Worm (Caenorhabditis elegans) whole organism, L4 larva: ENCODE data around the gene htp-2.

Experiments
- F26F4.8 ChIP-seq: fragments of 200-800 bp; sonication (Bioruptor generic); conservative IDR thresholded peaks from 2 replicates; pipeline ENCODE4 v1.3.6; 2022; ENCODE audit warnings: missing genetic modification characterization, missing compliant biosample characterization
- F44E2.7 ChIP-seq: fragments of 200-800 bp; sonication (Bioruptor generic); IDR thresholded peaks from 2 replicates; pipeline ENCODE4 v2.1.2; 2022; ENCODE audit warnings: missing genetic modification characterization, missing compliant biosample characterization
- F49E8.2 ChIP-seq: sonication (generic microtip); optimal IDR thresholded peaks from 2 replicates; lab custom pipeline; 2016; ENCODE audit warnings: missing compliant biosample characterization, mild to moderate bottlenecking, missing genetic modification characterization, borderline replicate concordance
- Y48G9A.11 ChIP-seq: fragments of 200-800 bp; sonication (Bioruptor generic); IDR thresholded peaks from 2 replicates; pipeline ENCODE4 v1.3.6; 2022; ENCODE audit warnings: missing genetic modification reagents, missing genetic modification characterization, missing compliant biosample characterization
- Y5F2A.4 ChIP-seq: fragments of 200-800 bp; sonication (Bioruptor generic); optimal IDR thresholded peaks from 2 replicates; lab custom pipeline; 2018; ENCODE audit warnings: mild to moderate bottlenecking, missing genetic modification characterization, missing compliant biosample characterization
- ZK337.2 ChIP-seq: fragments of 200-800 bp; sonication (Bioruptor generic); IDR thresholded peaks from 2 replicates; pipeline ENCODE4 v1.3.6; 2022; ENCODE audit warnings: missing genetic modification reagents, missing genetic modification characterization, missing compliant biosample characterization
- aha-1 ChIP-seq: fragments of 150-350 bp; peaks from one replicate; lab custom pipeline; 2014; ENCODE audit warnings: missing biosample characterization, missing genetic modification characterization
- ama-1 ChIP-seq: fragments of 150-350 bp; optimal IDR thresholded peaks from 2 replicates; lab custom pipeline; 2014; ENCODE audit warnings: inconsistent platforms, mixed read lengths
- ceh-32 ChIP-seq: sonication (generic microtip); optimal IDR thresholded peaks from 2 replicates; lab custom pipeline; 2016; ENCODE audit warnings: mild to moderate bottlenecking, missing genetic modification characterization, missing compliant biosample characterization; ENCODE audit not compliant: poor library complexity
- ceh-82 ChIP-seq: sonication (generic microtip); optimal IDR thresholded peaks from 2 replicates; lab custom pipeline; 2017; ENCODE audit warnings: missing biosample characterization, missing genetic modification characterization
- ctbp-1 ChIP-seq: fragments of 200-800 bp; sonication (Bioruptor generic); IDR thresholded peaks from 2 replicates; pipeline ENCODE4 v1.3.6; 2022; ENCODE audit warnings: missing genetic modification reagents, missing genetic modification characterization, missing compliant biosample characterization
- dmd-9 ChIP-seq: fragments of 200-800 bp; sonication (Bioruptor generic); IDR thresholded peaks from 2 replicates; pipeline ENCODE4 v1.3.6; 2022; ENCODE audit warnings: missing genetic modification reagents, missing genetic modification characterization, missing compliant biosample characterization
- egl-27 ChIP-seq: sonication (generic microtip); optimal IDR thresholded peaks from 3 replicates; lab custom pipeline; 2017; ENCODE audit warnings: missing biosample characterization, missing genetic modification reagents, missing genetic modification characterization
- gei-8 ChIP-seq: fragments of 200-800 bp; sonication (Bioruptor generic); optimal IDR thresholded peaks from 2 replicates; lab custom pipeline; 2018; ENCODE audit warnings: mild to moderate bottlenecking, missing genetic modification characterization, missing compliant biosample characterization
- hif-1 ChIP-seq, 2 experiments: sonication (generic microtip); optimal IDR thresholded peaks; 2 replicates each; lab custom pipeline; 2016 to 2017; ENCODE audit warnings: missing compliant biosample characterization in 2 of 2, missing genetic modification characterization in 2 of 2, missing genetic modification reagents in 2 of 2, missing genotype in 2 of 2, mild to moderate bottlenecking in 1 of 2
- lin-1 ChIP-seq: fragments of 200-800 bp; sonication (Bioruptor generic); IDR thresholded peaks from 2 replicates; pipeline ENCODE4 v1.3.6; 2022; ENCODE audit warnings: missing genetic modification reagents, missing genetic modification characterization, missing compliant biosample characterization
- lin-15B ChIP-seq: fragments of 150-350 bp; sonication (generic microtip); optimal IDR thresholded peaks from 3 replicates; lab custom pipeline; 2014; ENCODE audit warnings: missing biosample characterization, missing genetic modification characterization
- lin-38 ChIP-seq: fragments of 200-800 bp; sonication (Bioruptor generic); IDR thresholded peaks from 2 replicates; pipeline ENCODE4 v1.3.6; 2022; ENCODE audit warnings: missing genetic modification reagents, missing genetic modification characterization, missing compliant biosample characterization
- lsy-2 ChIP-seq, 2 experiments: fragments of 150-350 bp in 1 of 2; sonication (generic microtip) in 1 of 2; optimal IDR thresholded peaks; 2 replicates each; lab custom pipeline; 2014 to 2017; ENCODE audit warnings: missing biosample characterization in 2 of 2, missing genetic modification characterization in 2 of 2
- mes-2 ChIP-seq: sonication (generic microtip); optimal IDR thresholded peaks from 2 replicates; lab custom pipeline; 2016; ENCODE audit warnings: missing genotype, mild to moderate bottlenecking, missing genetic modification characterization, missing compliant biosample characterization; ENCODE audit not compliant: poor library complexity, severe bottlenecking
- nhr-102 ChIP-seq: sonication (generic microtip); optimal IDR thresholded peaks from 2 replicates; lab custom pipeline; 2016; ENCODE audit warnings: mild to moderate bottlenecking, missing genetic modification characterization, moderate library complexity, missing compliant biosample characterization
- nhr-28 ChIP-seq: fragments of 150-350 bp; optimal IDR thresholded peaks from 2 replicates; lab custom pipeline; 2014; ENCODE audit warnings: missing biosample characterization, missing genetic modification characterization
- nhr-42 ChIP-seq: fragments of 200-800 bp; sonication (Bioruptor generic); IDR thresholded peaks from 2 replicates; pipeline ENCODE4 v1.3.6; 2022; ENCODE audit warnings: missing genetic modification characterization, missing compliant biosample characterization
- nhr-76 ChIP-seq: fragments of 150-350 bp; optimal IDR thresholded peaks from 2 replicates; lab custom pipeline; 2014; ENCODE audit warnings: missing biosample characterization, missing genetic modification characterization
- nhr-77 ChIP-seq: fragments of 150-350 bp; optimal IDR thresholded peaks from 2 replicates; lab custom pipeline; 2014; ENCODE audit warnings: missing biosample characterization, missing genetic modification characterization
- pha-4 ChIP-seq, 2 experiments: fragments of 150-350 bp in 1 of 2; fragments of 200-800 bp in 1 of 2; sonication (Bioruptor generic) in 1 of 2; IDR thresholded peaks in 1 of 2; optimal IDR thresholded peaks in 1 of 2; 2 replicates each; pipeline versions ENCODE4 v1.3.6 to Lab custom; 2014 to 2022; ENCODE audit warnings: missing genetic modification characterization in 2 of 2, missing genetic modification reagents in 2 of 2, missing biosample characterization in 1 of 2, missing compliant biosample characterization in 1 of 2
- php-3 ChIP-seq: fragments of 200-800 bp; sonication (Bioruptor generic); IDR thresholded peaks from 2 replicates; pipeline ENCODE4 v1.3.6; 2022; ENCODE audit warnings: missing genetic modification reagents, missing genetic modification characterization, missing compliant biosample characterization
- pqm-1 ChIP-seq: sonication (generic microtip); optimal IDR thresholded peaks from 2 replicates; lab custom pipeline; 2017; ENCODE audit warnings: missing biosample characterization, missing genetic modification characterization
- rbr-2 ChIP-seq: sonication (generic microtip); optimal IDR thresholded peaks from 2 replicates; lab custom pipeline; 2016; ENCODE audit warnings: missing genotype, missing genetic modification characterization, missing compliant biosample characterization
- snpc-1.2 ChIP-seq: fragments of 200-800 bp; sonication (Bioruptor generic); IDR thresholded peaks from 2 replicates; pipeline ENCODE4 v1.3.6; 2022; ENCODE audit warnings: missing genetic modification reagents, missing genetic modification characterization, missing compliant biosample characterization
- snpc-4 ChIP-seq: fragments of 150-350 bp; optimal IDR thresholded peaks from 2 replicates; lab custom pipeline; 2014; ENCODE audit warnings: missing biosample characterization, missing genetic modification characterization
- unc-130 ChIP-seq: sonication (generic microtip); optimal IDR thresholded peaks from 2 replicates; lab custom pipeline; 2016; ENCODE audit warnings: missing genetic modification reagents, missing genetic modification characterization, missing compliant biosample characterization
- unc-39 ChIP-seq: sonication (generic microtip); optimal IDR thresholded peaks from 2 replicates; lab custom pipeline; 2017; ENCODE audit warnings: missing biosample characterization, missing genetic modification characterization
- zag-1 ChIP-seq: fragments of 150-350 bp; optimal IDR thresholded peaks from 2 replicates; lab custom pipeline; 2014; ENCODE audit warnings: missing biosample characterization, missing genetic modification characterization
- zip-11 ChIP-seq: fragments of 200-800 bp; sonication (Bioruptor generic); IDR thresholded peaks from 2 replicates; pipeline ENCODE4 v1.3.6; 2022; ENCODE audit warnings: missing genetic modification characterization, missing compliant biosample characterization

The htp-2 gene

DNA sequence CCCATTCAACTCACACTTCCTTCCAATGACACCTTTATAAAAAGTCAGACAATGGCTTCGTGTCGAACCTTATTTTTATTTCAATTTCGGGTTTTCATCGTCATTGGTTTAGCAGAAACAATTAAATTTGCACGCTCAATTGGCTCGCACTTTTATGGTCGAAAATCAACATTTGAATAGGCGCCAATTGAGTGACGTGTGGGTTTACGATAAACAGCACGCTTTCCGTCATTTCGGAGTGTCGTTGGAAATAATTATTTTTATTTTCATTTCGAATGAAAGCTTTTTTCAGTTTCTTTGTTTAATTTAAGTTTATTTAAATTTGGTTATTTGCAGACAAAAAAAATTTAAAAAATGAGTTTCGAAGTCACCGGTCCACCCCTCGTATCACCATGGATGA is 4.2 kb upstream of the htp-2 start, which contains the start of gene exos-2 (continued):
- no peak for TF ChIP-seq pqm-1 (tag; lab: Kevin White, UChicago)
- TF ChIP-seq lin-38 (GFP tag; lab: Robert Waterston, UW) = peak; percentile 46
- TF ChIP-seq, all 104 proteins: peak for 9

DNA sequence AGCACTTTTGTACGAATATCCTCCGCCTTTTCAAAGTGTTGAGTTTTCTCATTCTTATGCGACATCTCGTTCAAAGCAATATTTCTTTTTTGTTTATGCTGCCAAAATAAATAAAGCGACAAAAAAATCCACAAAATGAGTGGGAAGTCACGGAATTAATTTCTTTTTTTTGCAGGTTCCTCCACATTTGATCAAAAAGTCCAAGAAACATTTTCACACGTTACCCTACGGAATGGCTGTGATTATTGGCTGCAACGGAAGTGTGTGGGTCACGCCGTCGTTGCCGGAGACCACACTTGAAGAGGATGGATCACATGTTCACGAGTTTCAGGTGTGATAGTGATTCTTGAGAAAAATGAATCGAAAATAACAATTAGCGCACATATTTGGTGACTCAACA is 2.8 kb upstream of the htp-2 start, which contains the start of gene Y73B6BL.22:
Gene Y73B6BL.22, minus strand, starts transcription at position 101 of the 400 bp plus-strand sequence.
- TF ChIP-seq dmd-9 (GFP tag; lab: Robert Waterston, UW) (no peak), ZK337.2 (GFP tag; lab: Robert Waterston, UW) (no peak), ceh-82 (tag; lab: Kevin White, UChicago) (no peak), lin-15B (tag; lab: Kevin White, UChicago) (no peak), pha-4 (GFP tag; IDR thresholded peaks at IDR 0.05; lab: Robert Waterston, UW) (no peak), pha-4 (tag; optimal IDR thresholded peaks at IDR 0.05; lab: Kevin White, UChicago) (no peak), lin-1 (GFP tag; lab: Robert Waterston, UW) (no peak), aha-1 (peak; percentile 8)

DNA sequence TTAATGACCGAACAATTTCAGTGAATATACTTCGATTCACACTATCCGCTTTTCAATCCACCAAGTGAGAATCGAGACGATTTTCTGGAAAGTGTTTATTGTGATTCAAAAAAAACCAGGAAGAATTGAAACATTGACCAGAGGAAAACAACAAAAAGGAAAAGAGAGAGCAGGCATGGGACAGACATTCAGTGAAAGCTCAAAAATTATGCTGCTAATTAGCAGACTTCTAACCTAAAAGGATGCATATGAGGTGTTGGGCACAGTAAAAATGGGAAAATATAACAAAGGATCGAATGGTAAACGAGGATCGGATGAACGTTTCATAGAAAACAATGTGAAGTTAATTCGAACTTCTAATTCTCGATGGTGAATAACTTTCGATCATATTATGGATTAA is 1.7 kb upstream of the htp-2 start:
- TF ChIP-seq nhr-42 (GFP tag; lab: Robert Waterston, UW) = no peak
- peak; percentile 20 for TF ChIP-seq F49E8.2

DNA sequence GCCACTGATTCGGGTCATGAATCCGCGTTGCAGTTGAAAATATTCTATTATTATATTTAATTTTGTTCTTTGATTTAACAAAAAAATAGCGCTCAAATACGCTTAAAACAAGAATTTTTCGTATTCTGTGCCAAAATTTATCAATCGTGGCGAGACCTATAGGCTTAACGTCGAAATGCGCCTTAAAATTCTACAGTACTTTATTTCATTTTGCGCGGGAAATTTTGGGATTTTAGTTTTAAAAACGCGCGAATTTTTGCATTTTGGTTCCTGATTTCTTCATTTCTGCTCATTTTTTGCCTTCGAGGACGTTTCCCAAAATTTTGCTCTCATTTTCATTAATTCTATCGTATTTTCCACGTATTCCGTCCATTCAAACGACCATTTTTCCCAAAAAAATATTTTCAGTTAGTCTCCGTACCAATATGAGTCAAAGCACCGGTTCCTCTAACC is 1.9 kb downstream of the htp-2 start, which contains the start of gene puf-11:
Gene puf-11, plus strand, starts transcription at position 403 of the 453 bp plus-strand sequence.
- TF ChIP-seq lin-38 (GFP tag; lab: Robert Waterston, UW) (peak; percentile 67), rbr-2 (tag; lab: Kevin White, UChicago) (no peak), zip-11 (GFP tag; lab: Robert Waterston, UW) (no peak), nhr-77 (no peak), ceh-82 (tag; lab: Kevin White, UChicago) (no peak), unc-39 (no peak), snpc-4 (tag; lab: Kevin White, UChicago) (no peak), F49E8.2 (peak; percentile 78), Y5F2A.4 (GFP tag; lab: Kevin White, UChicago) (no peak), snpc-1.2 (GFP tag; lab: Robert Waterston, UW) (peak; percentile 91), F26F4.8 (GFP tag; lab: Robert Waterston, UW) (no peak), Y48G9A.11 (peak; percentile 87), ceh-32 (tag; lab: Kevin White, UChicago) (no peak), unc-130 (GFP tag; lab: Kevin White, UChicago) (peak; percentile 80), gei-8 (GFP tag; lab: Kevin White, UChicago) (no peak), F44E2.7 (GFP tag; lab: Robert Waterston, UW) (no peak), nhr-102 (no peak), nhr-28 (tag; lab: Kevin White, UChicago) (no peak)

DNA sequence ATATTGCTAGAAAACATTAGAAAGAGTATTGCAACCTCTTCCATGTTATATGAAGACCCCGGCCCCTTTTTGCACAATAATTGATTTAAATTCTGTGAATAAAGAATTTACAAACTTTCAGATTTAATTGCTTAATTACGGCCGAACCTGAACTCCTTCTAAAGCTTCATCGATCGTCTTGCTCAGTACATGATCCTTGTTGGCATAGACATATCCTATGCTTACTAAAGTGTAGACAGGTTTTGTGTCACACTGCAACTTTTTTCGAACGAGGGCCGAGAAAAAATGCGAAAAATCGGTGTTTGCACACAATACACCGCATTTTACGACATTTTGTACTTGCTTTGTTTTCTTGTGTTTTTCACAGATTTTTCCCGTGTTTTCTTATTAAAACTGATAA is 4.1 kb downstream of the htp-2 start:
- peak; percentile 51; the same call in 1 of the 2 replicates for TF ChIP-seq lin-38 (GFP tag; lab: Robert Waterston, UW)
- peak; percentile 92 for TF ChIP-seq snpc-1.2 (GFP tag; lab: Robert Waterston, UW)
- TF ChIP-seq Y48G9A.11 = peak; percentile 62
- TF ChIP-seq, all 104 proteins: peak for 3; not testable (repeated sequence) for 101

DNA sequence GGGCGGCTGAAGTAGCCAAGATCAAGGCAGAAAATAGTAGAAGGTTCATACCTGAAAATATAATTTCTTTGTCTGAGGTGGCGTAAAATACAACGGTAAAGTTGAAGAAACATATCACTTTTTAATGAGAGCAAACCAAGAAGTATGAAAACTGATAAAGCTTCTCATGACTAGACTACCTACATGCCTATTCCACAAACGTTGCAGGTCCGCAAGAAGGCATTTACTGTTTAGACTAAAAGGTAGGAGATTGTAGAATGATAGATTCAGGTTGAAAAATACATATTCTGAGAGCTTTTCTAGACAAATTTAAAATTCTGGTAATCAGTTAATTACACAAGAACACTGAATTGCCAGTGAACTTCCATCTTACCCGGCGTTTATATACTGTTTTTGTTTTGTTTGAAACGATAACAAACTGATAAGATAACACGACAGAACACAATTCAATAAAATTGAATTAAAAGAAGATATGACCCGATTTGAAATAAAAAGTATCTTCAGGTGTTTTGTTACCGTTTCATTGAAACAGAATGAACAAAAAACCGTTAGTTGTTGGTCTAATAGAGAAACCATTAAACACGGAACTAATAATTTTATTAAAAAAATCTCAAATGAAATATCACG is 6.9 kb downstream of the htp-2 start, which contains the start of gene acp-6:
Gene acp-6, minus strand, starts transcription at position 51 of the 627 bp plus-strand sequence.
- no peak for TF ChIP-seq egl-27 (tag; lab: Kevin White, UChicago)
- TF ChIP-seq gei-8 (GFP tag; lab: Kevin White, UChicago) = no peak
- TF ChIP-seq ctbp-1 = no peak
- TF ChIP-seq F26F4.8 (GFP tag; lab: Robert Waterston, UW) = no peak
- no peak for TF ChIP-seq ama-1 (lab: Kevin White, UChicago)
- no peak for TF ChIP-seq lsy-2 (tag; optimal IDR thresholded peaks at IDR 0.05; lab: Kevin White, UChicago)
- no peak for TF ChIP-seq nhr-76
- no peak for TF ChIP-seq php-3 (GFP tag; lab: Robert Waterston, UW)
- TF ChIP-seq mes-2 (tag; lab: Kevin White, UChicago) = no peak
- TF ChIP-seq hif-1 (tag; optimal IDR thresholded peaks at IDR 0.05; lab: Kevin White, UChicago) = no peak
- no peak for TF ChIP-seq zag-1 (tag; lab: Kevin White, UChicago)
